Worm (Caenorhabditis elegans): ENCODE data around the gene Y37E11B.6.

Gene Y37E11B.6

DNA sequence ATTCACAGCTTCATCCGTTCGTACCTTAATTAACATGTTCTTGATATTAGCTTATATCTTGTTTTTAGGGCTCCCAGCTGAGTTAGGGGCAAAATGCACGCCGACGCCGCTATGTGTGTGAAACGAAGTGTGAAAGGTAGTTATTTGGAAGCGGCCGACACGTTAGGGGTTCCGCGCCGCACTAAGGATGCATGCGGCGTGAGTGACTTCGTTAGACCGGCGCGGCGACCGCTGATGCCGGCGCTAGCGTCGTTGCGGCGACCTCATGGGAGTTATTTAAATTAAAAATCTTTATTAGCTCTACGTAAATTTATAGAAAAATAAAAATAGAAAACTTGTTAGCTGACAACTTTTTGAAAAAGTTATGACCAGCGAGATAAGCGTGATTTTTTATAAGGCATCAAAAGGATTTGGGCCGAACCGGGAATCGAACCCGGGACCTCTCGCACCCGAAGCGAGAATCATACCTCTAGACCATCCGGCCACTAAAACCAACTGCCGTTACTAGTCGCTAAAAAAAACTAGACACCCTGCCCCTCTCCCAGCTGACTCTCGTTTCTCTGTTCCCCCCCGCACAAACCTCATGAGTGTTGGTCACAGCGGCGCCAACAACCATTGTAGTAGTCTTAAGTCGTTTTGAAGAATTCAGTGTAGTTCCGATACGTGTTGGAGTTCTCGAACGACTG is 47.2 kb downstream of the Y37E11B.6 start:
- TF ChIP-seq T22C8.4 (GFP tag; IDR thresholded peaks at IDR 0.05), result peak; percentile 27; the same call in 1 of the 2 replicates
- peak; percentile 85 for TF ChIP-seq tab-1 (GFP tag; IDR thresholded peaks at IDR 0.05)
- no peak for TF ChIP-seq med-1 (GFP tag; optimal IDR thresholded peaks at IDR 0.05; ENCODE audit: insufficient read depth)
- peak; percentile 91 for TF ChIP-seq flt-1 (GFP tag; IDR thresholded peaks at IDR 0.05)
- TF ChIP-seq ztf-23 (GFP tag; IDR thresholded peaks at IDR 0.05), result peak; percentile 61; the same call in 1 of the 2 replicates
- peak; percentile 65; the same call in 1 of the 2 replicates for TF ChIP-seq ztf-29 (GFP tag; IDR thresholded peaks at IDR 0.05)
- TF ChIP-seq cog-1 (tag; optimal IDR thresholded peaks at IDR 0.05), result peak; percentile 26
- TF ChIP-seq klf-2 (GFP tag; conservative IDR thresholded peaks at IDR 0.05), result 0 out of 2 replicates have a peak, but pooled peaks have one; percentile 26
- peak; percentile 65; the same call in 1 of the 2 replicates for TF ChIP-seq ref-1 (GFP tag; conservative IDR thresholded peaks at IDR 0.05)

All from whole organism, midembryonic.